Worm (Caenorhabditis elegans): Measurements from ENCODE around the gene helq-1.

Gene helq-1

DNA sequence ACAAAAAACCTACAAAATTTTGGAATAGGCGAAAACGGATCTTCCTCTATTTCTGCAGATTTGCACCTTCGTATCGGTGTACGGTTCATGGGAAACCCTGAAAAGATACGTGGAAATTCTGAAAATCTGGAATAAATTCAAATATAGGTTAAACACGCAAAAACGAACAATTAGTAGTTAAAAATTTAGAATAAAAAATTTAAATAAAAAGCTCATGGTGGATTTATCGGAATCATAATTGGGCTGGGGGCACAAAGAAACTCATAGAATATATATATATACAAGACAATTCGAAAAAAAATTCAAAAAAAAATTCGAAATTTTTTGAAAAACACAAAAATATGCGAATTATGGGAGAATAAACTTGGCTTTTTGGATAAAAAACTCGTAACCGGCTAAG lies at the start of gene helq-1:
Gene helq-1, minus strand, starts transcription at position 101 of the 400 bp plus-strand sequence.
- TF ChIP-seq ZK546.5 (tag; optimal IDR thresholded peaks at IDR 0.05) (no peak), Y5F2A.4 (GFP tag; optimal IDR thresholded peaks at IDR 0.05) (no peak), tra-1 (GFP tag; IDR thresholded peaks at IDR 0.05) (no peak), mxl-3 (GFP tag; optimal IDR thresholded peaks at IDR 0.05) (no peak), dmd-6 (GFP tag; IDR thresholded peaks at IDR 0.05) (no peak), nhr-6 (tag; optimal IDR thresholded peaks at IDR 0.05) (no peak), mep-1 (tag; optimal IDR thresholded peaks at IDR 0.05) (no peak), zip-11 (GFP tag; IDR thresholded peaks at IDR 0.05) (no peak), nhr-25 (tag; optimal IDR thresholded peaks at IDR 0.05; ENCODE audit: borderline replicate concordance, insufficient read depth) (no peak), set-16 (GFP tag; IDR thresholded peaks at IDR 0.05) (no peak), attf-4 (tag; optimal IDR thresholded peaks at IDR 0.05) (no peak), madf-5 (GFP tag; IDR thresholded peaks at IDR 0.05) (no peak), daf-12 (tag; optimal IDR thresholded peaks at IDR 0.05) (no peak)

- TF ChIP-seq ceh-20 (GFP tag; IDR thresholded peaks at IDR 0.05) (no peak), lin-38 (GFP tag; IDR thresholded peaks at IDR 0.05) (no peak)
Observed at ce11 chrIII:636067-636466, 49.2 kb upstream of the helq-1 start, which contains the start of gene T19C3.7. Gene T19C3.7 (minus strand): TSS chrIII:636167.

ce11 chrIII:634618-635017 lies 47.7 kb upstream of the helq-1 start, which contains the start of gene fem-2:
Gene fem-2 (minus strand): TSS chrIII:634626.
- no peak for TF ChIP-seq pha-4 (GFP tag; IDR thresholded peaks at IDR 0.05)
- TF ChIP-seq pha-4 (tag; optimal IDR thresholded peaks at IDR 0.05) = no peak
- TF ChIP-seq spr-1 (tag; optimal IDR thresholded peaks at IDR 0.05) = no peak
- TF ChIP-seq hmg-1.1 (GFP tag; IDR thresholded peaks at IDR 0.05) = peak; percentile 33; the same call in 1 of the 2 replicates
- no peak for TF ChIP-seq ceh-28 (tag; optimal IDR thresholded peaks at IDR 0.05)
- peak; percentile 22 for TF ChIP-seq dpl-1 (GFP tag; optimal IDR thresholded peaks at IDR 0.05)
- peak; percentile 34 for TF ChIP-seq dve-1 (tag; optimal IDR thresholded peaks at IDR 0.05; ENCODE audit: insufficient read depth)
- TF ChIP-seq mep-1 (tag; optimal IDR thresholded peaks at IDR 0.05) = peak; percentile 30
- TF ChIP-seq lsy-2 (tag; optimal IDR thresholded peaks at IDR 0.05) = peak in 1 of 2 experiments; percentile 58
- peak; percentile 59 for TF ChIP-seq lin-38 (GFP tag; IDR thresholded peaks at IDR 0.05)
- TF ChIP-seq saeg-2 (GFP tag; IDR thresholded peaks at IDR 0.05) = no peak
- peak; percentile 40 for TF ChIP-seq hlh-30 (tag; optimal IDR thresholded peaks at IDR 0.05; ENCODE audit: insufficient read depth)
- TF ChIP-seq aly-2 (tag; optimal IDR thresholded peaks at IDR 0.05) = no peak
- TF ChIP-seq mes-2 (tag; optimal IDR thresholded peaks at IDR 0.05; ENCODE audit: poor library complexity, severe bottlenecking) = peak; percentile 61
- TF ChIP-seq daf-16 (GFP tag; optimal IDR thresholded peaks at IDR 0.05) = no peak
- TF ChIP-seq daf-16 (tag; optimal IDR thresholded peaks at IDR 0.05) = peak; percentile 13

DNA sequence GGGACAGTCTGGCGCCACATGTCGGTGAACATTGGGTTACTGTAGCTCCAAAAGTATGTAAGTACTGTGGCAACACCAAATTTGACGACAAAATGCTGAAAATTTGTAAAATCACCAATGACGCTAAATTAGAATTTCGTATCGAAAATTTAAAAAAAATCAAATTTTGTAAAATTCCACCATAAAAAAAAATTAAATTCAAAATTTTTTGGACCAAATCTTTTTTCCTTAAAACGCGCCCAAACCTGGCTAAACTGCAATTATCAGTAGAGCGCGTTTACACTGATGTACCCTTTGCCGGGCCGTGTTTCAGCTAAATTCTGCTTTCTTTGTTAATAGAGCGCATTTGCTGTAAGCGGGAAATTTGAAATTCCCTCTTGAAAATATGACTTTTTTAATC lies 44.5 kb upstream of the helq-1 start, which contains the start of gene T19C3.6:
Gene T19C3.6, minus strand, starts transcription at position 101 of the 400 bp plus-strand sequence.
- TF ChIP-seq lin-38 (GFP tag; IDR thresholded peaks at IDR 0.05) = peak; percentile 72
- TF ChIP-seq zfp-2 (tag; optimal IDR thresholded peaks at IDR 0.05) = no peak
- TF ChIP-seq Y5F2A.4 (GFP tag; optimal IDR thresholded peaks at IDR 0.05) = no peak
- no peak for TF ChIP-seq lsy-2 (tag; optimal IDR thresholded peaks at IDR 0.05)
- TF ChIP-seq pha-4 (GFP tag; IDR thresholded peaks at IDR 0.05) = no peak
- no peak for TF ChIP-seq pha-4 (tag; optimal IDR thresholded peaks at IDR 0.05)
- TF ChIP-seq fos-1 (tag; optimal IDR thresholded peaks at IDR 0.05) = no peak
- no peak for TF ChIP-seq egl-43 (GFP tag; IDR thresholded peaks at IDR 0.05)
- no peak for TF ChIP-seq ZK546.5 (tag; optimal IDR thresholded peaks at IDR 0.05)
- TF ChIP-seq ceh-20 (GFP tag; IDR thresholded peaks at IDR 0.05) = no peak

DNA sequence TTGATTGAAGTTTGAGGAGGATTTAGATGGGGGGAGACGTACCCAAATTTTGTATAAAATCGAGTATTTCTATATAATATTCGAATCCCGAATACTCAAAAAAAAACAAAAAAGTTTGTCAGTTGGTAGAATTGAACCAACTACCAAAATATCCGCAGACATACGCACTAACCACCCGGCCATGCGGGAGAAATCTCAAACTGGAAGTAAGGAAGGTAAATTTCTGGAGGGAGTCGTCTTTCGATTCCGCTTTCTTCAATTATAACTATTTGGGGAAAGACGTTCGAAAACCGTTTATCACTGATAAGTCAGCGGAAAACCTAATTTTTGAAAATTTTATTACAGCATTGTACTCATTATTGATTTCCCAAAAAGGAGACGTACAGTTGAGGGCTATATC lies 42.0 kb upstream of the helq-1 start:
- peak; percentile 71 for TF ChIP-seq lim-7 (GFP tag; IDR thresholded peaks at IDR 0.05)
- peak; percentile 63; the same call in 1 of the 2 replicates for TF ChIP-seq D1046.2 (GFP tag; IDR thresholded peaks at IDR 0.05)
- peak; percentile 66; the same call in 1 of the 2 replicates for TF ChIP-seq arid-1 (GFP tag; conservative IDR thresholded peaks at IDR 0.05)
- TF ChIP-seq F26F4.8 (GFP tag; conservative IDR thresholded peaks at IDR 0.05) = 0 out of 2 replicates have a peak, but pooled peaks have one; percentile 69
- peak; percentile 31 for TF ChIP-seq mes-2 (tag; optimal IDR thresholded peaks at IDR 0.05; ENCODE audit: poor library complexity, severe bottlenecking)
- 0 out of 2 replicates have a peak, but pooled peaks have one; percentile 36 for TF ChIP-seq T26A8.4 (GFP tag; IDR thresholded peaks at IDR 0.05)
- TF ChIP-seq Y105C5A.15 (GFP tag; IDR thresholded peaks at IDR 0.05) = 0 out of 2 replicates have a peak, but pooled peaks have one; percentile 58
- peak; percentile 63 for TF ChIP-seq snpc-1.2 (GFP tag; IDR thresholded peaks at IDR 0.05)
- TF ChIP-seq Y48G9A.11 (GFP tag; IDR thresholded peaks at IDR 0.05) = peak; percentile 57; the same call in 1 of the 2 replicates
- peak; percentile 66 for TF ChIP-seq lin-38 (GFP tag; IDR thresholded peaks at IDR 0.05)
- TF ChIP-seq vab-7 (GFP tag; IDR thresholded peaks at IDR 0.05) = peak; percentile 59; the same call in 1 of the 2 replicates
- TF ChIP-seq F44E2.7 (GFP tag; IDR thresholded peaks at IDR 0.05) = 0 out of 2 replicates have a peak, but pooled peaks have one; percentile 57
- TF ChIP-seq tra-1 (GFP tag; IDR thresholded peaks at IDR 0.05) = 0 out of 2 replicates have a peak, but pooled peaks have one; percentile 45
- 0 out of 2 replicates have a peak, but pooled peaks have one; percentile 25 for TF ChIP-seq ceh-20 (GFP tag; IDR thresholded peaks at IDR 0.05)
- peak; percentile 72 for TF ChIP-seq egl-43 (GFP tag; IDR thresholded peaks at IDR 0.05)

All from whole organism, L4 larva.